Worm (Caenorhabditis elegans): ENCODE data around the gene C55A6.4.

Gene C55A6.4

DNA sequence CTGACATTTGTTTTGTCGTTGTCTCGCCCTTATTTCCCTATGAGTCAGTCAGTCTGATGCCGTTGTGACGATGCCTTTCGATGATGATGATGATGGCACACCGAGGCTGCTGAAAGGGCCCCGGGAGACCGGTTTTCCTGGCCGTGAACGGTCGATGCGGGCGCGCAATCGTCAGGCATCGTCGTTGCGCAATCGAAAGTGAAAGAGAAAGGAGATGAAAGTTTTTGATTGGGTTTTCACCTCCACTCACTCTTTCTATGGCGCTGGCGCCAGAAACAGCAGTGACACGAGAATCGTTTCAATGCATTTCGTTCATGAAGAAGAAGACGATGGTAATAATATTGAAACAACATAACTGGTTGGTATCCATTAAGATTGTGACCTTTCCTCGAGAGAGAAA, 15.3 kb upstream of the C55A6.4 start (continued):
- TF ChIP-seq egl-44 (GFP tag; IDR thresholded peaks at IDR 0.05), result no peak
- no peak for TF ChIP-seq Y79H2A.3 (GFP tag; conservative IDR thresholded peaks at IDR 0.05)
- no peak for TF ChIP-seq bed-1 (GFP tag; IDR thresholded peaks at IDR 0.05)
- TF ChIP-seq K12H6.12 (tag; optimal IDR thresholded peaks at IDR 0.05), result no peak
- TF ChIP-seq zfh-2 (GFP tag; conservative IDR thresholded peaks at IDR 0.05), result peak; percentile 82
- 0 out of 2 replicates have a peak, but pooled peaks have one; percentile 33 for TF ChIP-seq ceh-58 (GFP tag; IDR thresholded peaks at IDR 0.05)
- no peak for TF ChIP-seq hlh-12 (tag; optimal IDR thresholded peaks at IDR 0.05)
- no peak for TF ChIP-seq hmg-20 (GFP tag; IDR thresholded peaks at IDR 0.05)
- TF ChIP-seq die-1 (tag; optimal IDR thresholded peaks at IDR 0.05), result no peak
- no peak for TF ChIP-seq B0019.2 (GFP tag; conservative IDR thresholded peaks at IDR 0.05)
- TF ChIP-seq C17E4.6 (GFP tag; IDR thresholded peaks at IDR 0.05), result no peak
- TF ChIP-seq ets-4 (GFP tag; optimal IDR thresholded peaks at IDR 0.05), result no peak
- no peak for TF ChIP-seq repo-1 (tag; optimal IDR thresholded peaks at IDR 0.05)
- TF ChIP-seq B0261.1 (tag; optimal IDR thresholded peaks at IDR 0.05), result no peak
- TF ChIP-seq mes-4 (tag; optimal IDR thresholded peaks at IDR 0.05), result no peak
- no peak for TF ChIP-seq nhr-90 (tag; optimal IDR thresholded peaks at IDR 0.05)
- no peak for TF ChIP-seq aptf-3 (GFP tag; IDR thresholded peaks at IDR 0.05)
- no peak for TF ChIP-seq hrde-1 (tag; optimal IDR thresholded peaks at IDR 0.05; ENCODE audit: borderline replicate concordance)
- no peak for TF ChIP-seq efl-1 (GFP tag; optimal IDR thresholded peaks at IDR 0.05)
- no peak for TF ChIP-seq snpc-3.4 (tag; optimal IDR thresholded peaks at IDR 0.05)
- no peak for TF ChIP-seq Y56A3A.18 (GFP tag; IDR thresholded peaks at IDR 0.05)
- no peak for TF ChIP-seq nfya-2 (GFP tag; IDR thresholded peaks at IDR 0.05)
- TF ChIP-seq lir-1 (GFP tag; conservative IDR thresholded peaks at IDR 0.05), result no peak
- TF ChIP-seq hsf-1 (GFP tag; IDR thresholded peaks at IDR 0.05), result no peak
- TF ChIP-seq attf-5 (GFP tag; optimal IDR thresholded peaks at IDR 0.05), result no peak
- TF ChIP-seq let-526 (GFP tag; IDR thresholded peaks at IDR 0.05), result no peak
- TF ChIP-seq Y53F4B.3 (GFP tag; IDR thresholded peaks at IDR 0.05), result no peak
- TF ChIP-seq F33H1.4 (GFP tag; IDR thresholded peaks at IDR 0.05), result no peak

ce11 chrV:11532535-11532853, 14.8 kb upstream of the C55A6.4 start:
- TF ChIP-seq Y56A3A.18 (GFP tag; IDR thresholded peaks at IDR 0.05) (no peak), attf-5 (GFP tag; optimal IDR thresholded peaks at IDR 0.05) (peak; percentile 23), madf-3 (GFP tag; IDR thresholded peaks at IDR 0.05) (no peak), ama-1 (optimal IDR thresholded peaks at IDR 0.05) (peak; percentile 52), ama-1 (GFP tag; optimal IDR thresholded peaks at IDR 0.05) (no peak), C06A6.2 (GFP tag; conservative IDR thresholded peaks at IDR 0.05) (0 out of 2 replicates have a peak, but pooled peaks have one; percentile 7), ceh-79 (tag; optimal IDR thresholded peaks at IDR 0.05) (no peak), nhr-80 (tag; optimal IDR thresholded peaks at IDR 0.05) (peak; percentile 49), snpc-1.3 (tag; optimal IDR thresholded peaks at IDR 0.05; ENCODE audit: insufficient read depth) (no peak), cebp-1 (GFP tag; IDR thresholded peaks at IDR 0.05) (no peak), cebp-1 (tag; optimal IDR thresholded peaks at IDR 0.05) (peak; percentile 22), Y53G8AR.9 (GFP tag; conservative IDR thresholded peaks at IDR 0.05) (0 out of 2 replicates have a peak, but pooled peaks have one; percentile 2), ztf-26 (tag; optimal IDR thresholded peaks at IDR 0.05) (no peak), ceh-40 (GFP tag; IDR thresholded peaks at IDR 0.05) (no peak), efl-1 (GFP tag; optimal IDR thresholded peaks at IDR 0.05) (no peak), nhr-27 (tag; optimal IDR thresholded peaks at IDR 0.05) (no peak)

Data from whole organism, young adult.